Fruit fly (Drosophila melanogaster) whole organism, embryonic: Measurements from ENCODE around the gene CG10345.

ENCODE experiments used
- Atf6 ChIP-seq: fragments of 200-800 bp; sonication (Bioruptor generic); IDR thresholded peaks from 2 replicates; pipeline ENCODE4 v1.3.6; 2022; ENCODE audit warnings: missing biosample characterization, missing genetic modification characterization
- CG10147 ChIP-seq: fragments of 200-800 bp; sonication (Bioruptor generic); optimal IDR thresholded peaks from 2 replicates; lab custom pipeline; 2019; ENCODE audit warnings: missing biosample characterization, mild to moderate bottlenecking, missing genetic modification characterization, moderate library complexity
- CG10543 ChIP-seq: fragments of 200-800 bp; sonication (Bioruptor generic); optimal IDR thresholded peaks from 3 replicates; lab custom pipeline; 2017; ENCODE audit warnings: missing biosample characterization, mild to moderate bottlenecking, missing genetic modification characterization, moderate library complexity
- CG11093 ChIP-seq: fragments of 200-800 bp; sonication (Bioruptor generic); IDR thresholded peaks from 3 replicates; pipeline ENCODE4 v1.3.6; 2022; ENCODE audit warnings: missing biosample characterization, missing genetic modification characterization
- CG12155 ChIP-seq: fragments of 200-800 bp; sonication (Bioruptor generic); optimal IDR thresholded peaks from 3 replicates; lab custom pipeline; 2016; ENCODE audit warnings: missing biosample characterization, missing genetic modification characterization
- CG13287 ChIP-seq: fragments of 200-800 bp; sonication (Bioruptor generic); IDR thresholded peaks from 2 replicates; pipeline ENCODE4 v1.3.6; 2022; ENCODE audit warnings: missing biosample characterization, missing genetic modification characterization; ENCODE audit not compliant: partially characterized antibody
- CG14860 ChIP-seq: fragments of 200-800 bp; sonication (Bioruptor generic); IDR thresholded peaks from 3 replicates; pipeline ENCODE4 v1.3.6; 2022; ENCODE audit warnings: missing biosample characterization, missing genetic modification characterization; ENCODE audit not compliant: partially characterized antibody
- CG15479 ChIP-seq: fragments of 200-800 bp; sonication (Bioruptor generic); optimal IDR thresholded peaks from 3 replicates; lab custom pipeline; 2019; ENCODE audit warnings: missing biosample characterization, mild to moderate bottlenecking, missing genetic modification characterization, moderate library complexity
- CG17361 ChIP-seq: fragments of 200-800 bp; sonication (Bioruptor generic); IDR thresholded peaks from 3 replicates; pipeline ENCODE4 v1.3.6; 2022; ENCODE audit warnings: missing biosample characterization, missing genetic modification characterization
- CG18011 ChIP-seq: fragments of 200-800 bp; sonication (Bioruptor generic); optimal IDR thresholded peaks from 2 replicates; lab custom pipeline; 2017; ENCODE audit warnings: missing biosample characterization, missing genetic modification characterization, mild to moderate bottlenecking, moderate library complexity, missing genotype
- CG18599 ChIP-seq: fragments of 200-800 bp; sonication (Bioruptor generic); optimal IDR thresholded peaks from 3 replicates; lab custom pipeline; 2017; ENCODE audit warnings: missing biosample characterization, missing genetic modification characterization, mild to moderate bottlenecking, moderate library complexity, missing genetic modification reagents
- CG30020 ChIP-seq: fragments of 200-800 bp; optimal IDR thresholded peaks from 2 replicates; lab custom pipeline; 2019; ENCODE audit warnings: missing biosample characterization, mild to moderate bottlenecking, missing genetic modification characterization, moderate library complexity
- CG30403 ChIP-seq: fragments of 200-800 bp; sonication (Bioruptor generic); optimal IDR thresholded peaks from 3 replicates; lab custom pipeline; 2016; ENCODE audit warnings: missing biosample characterization, missing genetic modification characterization
- CG3407 ChIP-seq: fragments of 200-800 bp; sonication (Bioruptor generic); optimal IDR thresholded peaks from 2 replicates; lab custom pipeline; 2018; ENCODE audit warnings: missing biosample characterization, mild to moderate bottlenecking, missing genetic modification characterization
- CG7839 ChIP-seq: fragments of 200-800 bp; sonication (Bioruptor generic); optimal IDR thresholded peaks from 3 replicates; lab custom pipeline; 2018; ENCODE audit warnings: missing biosample characterization, mild to moderate bottlenecking, missing genetic modification characterization, moderate library complexity
- CG8478 ChIP-seq: fragments of >200 bp; optimal IDR thresholded peaks from 2 replicates; lab custom pipeline; 2018
- CkIIα-i1 ChIP-seq: fragments of 200-800 bp; sonication (Bioruptor generic); IDR thresholded peaks from 2 replicates; pipeline ENCODE4 v1.3.6; 2022; ENCODE audit warnings: missing biosample characterization, missing genetic modification characterization
- D ChIP-seq, 2 experiments: fragments of 200-800 bp in 1 of 2; fragments of >200 bp in 1 of 2; sonication (Bioruptor generic) in 1 of 2; optimal IDR thresholded peaks; 2 replicates in 1 of 2; 3 replicates in 1 of 2; lab custom pipeline; 2017; ENCODE audit warnings: mild to moderate bottlenecking in 1 of 2, missing biosample characterization in 1 of 2, missing genetic modification characterization in 1 of 2, missing genetic modification reagents in 1 of 2
- Dp ChIP-seq: fragments of 200-800 bp; sonication (Bioruptor generic); optimal IDR thresholded peaks from 2 replicates; lab custom pipeline; 2018; ENCODE audit warnings: missing biosample characterization, mild to moderate bottlenecking, missing genetic modification characterization, moderate library complexity
- Drgx ChIP-seq: fragments of 200-800 bp; sonication (Bioruptor generic); IDR thresholded peaks from 2 replicates; pipeline ENCODE4 v1.3.6; 2022; ENCODE audit warnings: missing biosample characterization, missing genetic modification characterization
- E2f1 ChIP-seq: fragments of 200-800 bp; sonication (Bioruptor generic); IDR thresholded peaks from 2 replicates; pipeline ENCODE4 v1.3.6; 2022; ENCODE audit warnings: missing biosample characterization, missing genetic modification characterization
- Fer1 ChIP-seq: fragments of 200-800 bp; sonication (Bioruptor generic); optimal IDR thresholded peaks from 2 replicates; lab custom pipeline; 2017; ENCODE audit warnings: missing biosample characterization, mild to moderate bottlenecking, missing genetic modification characterization
- HHEX ChIP-seq: fragments of 200-800 bp; sonication (Bioruptor generic); optimal IDR thresholded peaks from 3 replicates; lab custom pipeline; 2017; ENCODE audit warnings: missing biosample characterization, mild to moderate bottlenecking, missing genetic modification characterization, missing genetic modification reagents
- Opbp ChIP-seq: fragments of 200-800 bp; sonication (Bioruptor generic); IDR thresholded peaks from 3 replicates; pipeline ENCODE4 v1.3.6; 2022; ENCODE audit warnings: missing biosample characterization, missing genetic modification characterization; ENCODE audit not compliant: partially characterized antibody
- Optix ChIP-seq: fragments of 200-800 bp; sonication (Bioruptor generic); IDR thresholded peaks from 3 replicates; pipeline ENCODE4 v1.3.6; 2022; ENCODE audit warnings: missing biosample characterization, missing genetic modification characterization
- Side ChIP-seq: fragments of 200-800 bp; sonication (Bioruptor generic); optimal IDR thresholded peaks from 2 replicates; lab custom pipeline; 2016; ENCODE audit warnings: missing biosample characterization, missing genetic modification characterization
- abd-A ChIP-seq: fragments of 200-800 bp; sonication (Bioruptor generic); optimal IDR thresholded peaks from 3 replicates; lab custom pipeline; 2019; ENCODE audit warnings: missing biosample characterization, mild to moderate bottlenecking, missing genetic modification characterization, moderate library complexity
- cg ChIP-seq: fragments of 200-800 bp; sonication (Bioruptor generic); optimal IDR thresholded peaks from 3 replicates; lab custom pipeline; 2019; ENCODE audit warnings: missing biosample characterization, mild to moderate bottlenecking, missing genetic modification characterization, moderate library complexity
- dan ChIP-seq: fragments of 200-800 bp; sonication (Bioruptor generic); IDR thresholded peaks from 2 replicates; pipeline ENCODE4 v1.3.6; 2022; ENCODE audit warnings: missing biosample characterization, missing genetic modification characterization
- dm ChIP-seq: fragments of 200-800 bp; sonication (Bioruptor generic); optimal IDR thresholded peaks from 3 replicates; lab custom pipeline; 2016; ENCODE audit warnings: missing biosample characterization, missing genetic modification characterization
- dpn ChIP-seq, 2 experiments: fragments of 200-800 bp; sonication (Bioruptor generic); optimal IDR thresholded peaks; 3 replicates each; lab custom pipeline; 2016; ENCODE audit warnings: missing biosample characterization in 2 of 2, missing genetic modification characterization in 2 of 2
- grau ChIP-seq: fragments of 200-800 bp; optimal IDR thresholded peaks from 3 replicates; lab custom pipeline; 2019; ENCODE audit warnings: missing biosample characterization, mild to moderate bottlenecking, missing genetic modification characterization, moderate library complexity
- gro ChIP-seq: fragments of 200-800 bp; sonication (Bioruptor generic); optimal IDR thresholded peaks from 2 replicates; lab custom pipeline; 2016; ENCODE audit warnings: missing biosample characterization, missing genetic modification characterization
- luna ChIP-seq: fragments of 200-800 bp; sonication (Bioruptor generic); optimal IDR thresholded peaks from 2 replicates; lab custom pipeline; 2016; ENCODE audit warnings: missing biosample characterization, missing genetic modification characterization
- mam ChIP-seq: fragments of 200-800 bp; sonication (Bioruptor generic); optimal IDR thresholded peaks from 3 replicates; lab custom pipeline; 2016; ENCODE audit warnings: missing biosample characterization, missing genetic modification characterization
- prd ChIP-seq, 3 experiments: fragments of >200 bp in 2 of 3; fragments of 200-800 bp in 1 of 3; sonication (Bioruptor generic) in 1 of 3; optimal IDR thresholded peaks in 2 of 3; IDR thresholded peaks in 1 of 3; 2 replicates in 2 of 3; 3 replicates in 1 of 3; pipeline versions ENCODE4 v1.3.6 to Lab custom; 2017 to 2022; ENCODE audit warnings: missing biosample characterization in 1 of 3, missing genetic modification characterization in 1 of 3
- sens ChIP-seq: fragments of 200-800 bp; sonication (Bioruptor generic); peaks from one replicate; lab custom pipeline; 2016; ENCODE audit warnings: missing biosample characterization, missing genetic modification characterization
- sim ChIP-seq: fragments of 200-800 bp; sonication (Bioruptor generic); IDR thresholded peaks from 2 replicates; pipeline ENCODE4 v1.3.6; 2022; ENCODE audit warnings: missing biosample characterization, missing genetic modification characterization
- sima ChIP-seq: fragments of 200-800 bp; sonication (Bioruptor generic); optimal IDR thresholded peaks from 2 replicates; lab custom pipeline; 2016; ENCODE audit warnings: missing biosample characterization, missing genetic modification characterization
- tgo ChIP-seq: fragments of 200-800 bp; sonication (Bioruptor generic); IDR thresholded peaks from 3 replicates; pipeline ENCODE4 v1.3.6; 2022; ENCODE audit warnings: missing biosample characterization, missing genetic modification characterization
- tio ChIP-seq: fragments of 200-800 bp; sonication (Bioruptor generic); optimal IDR thresholded peaks from 2 replicates; lab custom pipeline; 2017; ENCODE audit warnings: missing biosample characterization, missing genetic modification characterization, inconsistent platforms
- tll ChIP-seq, 2 experiments: fragments of 200-800 bp in 1 of 2; fragments of >200 bp in 1 of 2; sonication (Bioruptor generic) in 1 of 2; optimal IDR thresholded peaks; 2 replicates each; lab custom pipeline; 2017 to 2019; ENCODE audit warnings: missing biosample characterization in 2 of 2, missing genetic modification characterization in 2 of 2, mild to moderate bottlenecking in 1 of 2, moderate library complexity in 1 of 2
- tna ChIP-seq: fragments of 200-800 bp; sonication (Bioruptor generic); IDR thresholded peaks from 2 replicates; pipeline ENCODE4 v1.3.6; 2022; ENCODE audit warnings: missing biosample characterization, missing genetic modification characterization; ENCODE audit not compliant: partially characterized antibody
- vvl ChIP-seq: fragments of 200-800 bp; sonication (Bioruptor generic); IDR thresholded peaks from 2 replicates; pipeline ENCODE4 v1.3.6; 2022; ENCODE audit warnings: missing biosample characterization, missing genetic modification characterization
- zen ChIP-seq: fragments of 200-800 bp; sonication (Bioruptor generic); optimal IDR thresholded peaks from 3 replicates; lab custom pipeline; 2018; ENCODE audit warnings: missing biosample characterization, mild to moderate bottlenecking, missing genetic modification characterization, moderate library complexity

CG10345 gene

DNA sequence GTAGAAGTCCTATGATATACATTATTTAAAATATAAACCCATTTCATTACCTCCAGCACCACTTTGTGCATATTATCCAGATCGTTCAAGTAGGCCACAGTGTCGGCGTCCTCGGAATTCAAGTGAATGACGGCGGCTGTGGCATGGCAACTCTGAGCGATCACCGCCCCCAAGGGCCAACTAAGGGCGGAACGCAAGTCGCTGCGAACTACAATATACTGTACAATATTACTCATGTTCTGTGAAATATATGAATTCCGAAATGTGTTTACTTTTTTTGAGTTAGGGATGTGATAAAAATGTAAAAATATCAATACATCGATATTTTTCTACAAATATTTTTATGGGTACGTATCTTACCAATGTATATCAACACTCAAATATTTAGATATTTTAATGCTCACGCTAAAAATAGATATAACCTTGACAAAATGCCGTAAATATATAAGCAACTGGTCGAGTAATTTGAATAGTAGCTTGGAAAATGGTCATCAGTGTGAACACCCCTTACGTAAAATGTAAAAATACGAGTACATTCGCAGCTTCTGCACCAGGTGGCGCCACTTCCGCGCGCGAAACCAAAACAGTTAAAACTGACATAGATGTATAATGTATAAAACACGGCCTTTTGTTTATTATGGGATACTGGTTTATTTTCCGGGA, 31.0 kb downstream of the CG10345 start, which contains the start of gene CG14903 (continued):
- TF ChIP-seq HHEX (GFP tag; lab: Kevin White, UChicago): no peak
- TF ChIP-seq Fer1 (GFP tag; lab: Kevin White, UChicago): no peak
- TF ChIP-seq D (optimal IDR thresholded peaks at IDR 0.05; lab: Kevin White, UChicago): no peak
- TF ChIP-seq D (GFP tag; optimal IDR thresholded peaks at IDR 0.05; lab: Kevin White, UChicago): no peak
- no peak for TF ChIP-seq tgo (GFP tag; lab: Robert Waterston, UW)
- no peak for TF ChIP-seq Atf6
- TF ChIP-seq dpn (GFP tag; optimal IDR thresholded peaks at IDR 0.05; lab: Kevin White, UChicago): peak in 1 of 2 experiments; percentile 39
- TF ChIP-seq Drgx (GFP tag; lab: Robert Waterston, UW): no peak
- TF ChIP-seq CG12155 (GFP tag; lab: Kevin White, UChicago): peak; percentile 24
- TF ChIP-seq CG13287 (GFP tag; lab: Robert Waterston, UW): peak; percentile 74
- TF ChIP-seq tna (GFP tag; lab: Robert Waterston, UW): peak; percentile 21; the same call in 1 of the 2 replicates
- TF ChIP-seq tio: peak; percentile 34
- no peak for TF ChIP-seq dan (GFP tag; lab: Robert Waterston, UW)
- TF ChIP-seq CG10147 (GFP tag; lab: Kevin White, UChicago): peak; percentile 11
- TF ChIP-seq prd (optimal IDR thresholded peaks at IDR 0.05; lab: Kevin White, UChicago): no peak
- peak; percentile 25; the same call in 1 of the 3 replicates for TF ChIP-seq prd (GFP tag; IDR thresholded peaks at IDR 0.05; lab: Robert Waterston, UW)
- no peak; the same call in 2 of the 3 replicates for TF ChIP-seq CG17361 (GFP tag; lab: Robert Waterston, UW)
- no peak for TF ChIP-seq CG3407
- TF ChIP-seq mam (GFP tag; lab: Kevin White, UChicago): peak; percentile 34
- TF ChIP-seq dm (GFP tag; lab: Kevin White, UChicago): peak; percentile 27
- peak; percentile 71 for TF ChIP-seq CG30020
- no peak for TF ChIP-seq grau
- TF ChIP-seq CkIIα-i1 (GFP tag; lab: Robert Waterston, UW): no peak
- peak; percentile 72 for TF ChIP-seq Dp
- TF ChIP-seq CG7839: peak; percentile 26
- TF ChIP-seq Opbp (GFP tag; lab: Robert Waterston, UW): peak; percentile 56; the same call in 2 of the 3 replicates
- no peak for TF ChIP-seq Optix (GFP tag; lab: Robert Waterston, UW)
- no peak for TF ChIP-seq luna (GFP tag; lab: Kevin White, UChicago)
- peak; percentile 23 for TF ChIP-seq CG8478 (lab: Kevin White, UChicago)
- peak; percentile 53; the same call in 2 of the 3 replicates for TF ChIP-seq CG14860
- no peak for TF ChIP-seq CG11093 (GFP tag; lab: Robert Waterston, UW)
- TF ChIP-seq CG18011 (GFP tag; lab: Kevin White, UChicago): no peak
- TF ChIP-seq, all 482 proteins: peak for 145

DNA sequence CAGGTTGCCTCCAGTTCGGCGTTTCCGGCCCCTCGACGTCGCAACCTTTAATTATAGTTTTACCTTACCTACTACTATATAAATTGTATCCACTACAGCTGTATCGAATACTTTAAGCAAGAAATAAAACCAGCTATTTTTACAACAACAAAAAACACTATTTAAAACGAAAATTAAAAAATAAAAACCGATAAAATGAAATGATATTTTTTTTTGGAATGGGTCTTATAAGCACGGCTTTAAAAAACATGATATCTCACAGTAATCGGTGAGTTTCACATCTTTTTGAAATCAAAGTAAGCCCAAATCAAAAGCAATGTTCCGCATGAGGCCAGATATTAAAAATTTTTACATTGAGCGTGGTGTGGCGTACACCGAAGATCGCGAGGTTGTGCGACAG, 33.4 kb downstream of the CG10345 start, which contains the start of gene CG14891:
TSS of gene CG14891 (plus strand) at position 301 of the 400 bp plus-strand sequence.
- TF ChIP-seq sens (GFP tag; lab: Kevin White, UChicago) (peak; percentile 11), sima (no peak)

DNA sequence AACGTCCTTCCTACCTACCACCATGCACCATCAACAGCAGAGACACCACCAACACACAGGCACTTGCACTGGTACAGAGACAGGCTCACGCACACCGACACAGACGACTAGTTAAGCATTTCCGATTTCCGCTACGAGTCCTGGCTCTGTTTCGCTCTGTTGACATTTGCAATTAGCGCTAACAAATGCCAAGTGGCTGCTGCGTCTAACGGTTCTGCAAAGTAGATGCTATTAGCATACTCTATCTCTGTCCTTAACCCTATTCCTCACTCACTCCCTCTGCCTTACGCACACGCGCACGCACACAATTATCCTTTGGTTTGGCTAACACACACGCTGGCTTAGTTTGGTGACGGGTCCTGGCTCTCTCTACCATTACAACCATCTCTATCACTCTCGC, 34.2 kb downstream of the CG10345 start:
- TF ChIP-seq Side (no peak), CG18599 (GFP tag; lab: Kevin White, UChicago) (peak; percentile 19), CG30403 (GFP tag; lab: Kevin White, UChicago) (no peak), gro (GFP tag; lab: Kevin White, UChicago) (no peak), tll (GFP tag; optimal IDR thresholded peaks at IDR 0.05; lab: Kevin White, UChicago) (peak in 1 of 2 experiments; percentile 45), vvl (0 out of 2 replicates have a peak, but pooled peaks have one; percentile 1), D (optimal IDR thresholded peaks at IDR 0.05; lab: Kevin White, UChicago) (peak; percentile 60), D (GFP tag; optimal IDR thresholded peaks at IDR 0.05; lab: Kevin White, UChicago) (no peak), E2f1 (GFP tag; lab: Robert Waterston, UW) (no peak), sim (GFP tag; lab: Robert Waterston, UW) (0 out of 2 replicates have a peak, but pooled peaks have one; percentile 26), CG10543 (GFP tag; lab: Kevin White, UChicago) (peak; percentile 9), zen (tag; lab: Kevin White, UChicago) (peak; percentile 99), abd-A (tag; lab: Kevin White, UChicago) (peak; percentile 27), cg (peak; percentile 36), CG15479 (peak; percentile 29)
